Worm (Caenorhabditis elegans) whole organism, mixed stage, embryonic: ENCODE results near the gene oac-50.

Experiments used
- blmp-1 ChIP-seq: fragments of 150-350 bp; optimal IDR thresholded peaks from 2 replicates; lab custom pipeline; 2014; ENCODE audit warnings: missing biosample characterization, missing genetic modification characterization
- ces-1 ChIP-seq: fragments of 150-350 bp; optimal IDR thresholded peaks from 2 replicates; lab custom pipeline; 2014; ENCODE audit warnings: missing biosample characterization, missing genetic modification reagents, missing genetic modification characterization
- elt-1 ChIP-seq: sonication (generic microtip); optimal IDR thresholded peaks from 2 replicates; lab custom pipeline; 2017; ENCODE audit warnings: missing genetic modification characterization, mild to moderate bottlenecking, missing compliant biosample characterization, antibody characterized with exemption, moderate library complexity, borderline replicate concordance; ENCODE audit not compliant: insufficient read depth
- elt-3 ChIP-seq: fragments of 150-350 bp; optimal IDR thresholded peaks from 2 replicates; lab custom pipeline; 2014; ENCODE audit warnings: missing biosample characterization, missing genetic modification characterization
- ham-2 ChIP-seq: fragments of 200-800 bp; sonication (Bioruptor generic); optimal IDR thresholded peaks from 2 replicates; lab custom pipeline; 2018; ENCODE audit warnings: mild to moderate bottlenecking, missing genetic modification characterization, missing compliant biosample characterization
- mls-2 ChIP-seq: sonication (generic microtip); optimal IDR thresholded peaks from 2 replicates; lab custom pipeline; 2016; ENCODE audit warnings: mild to moderate bottlenecking, missing genetic modification characterization, moderate library complexity, missing compliant biosample characterization
- nhr-12 ChIP-seq: fragments of 150-350 bp; optimal IDR thresholded peaks from 2 replicates; lab custom pipeline; 2014; ENCODE audit warnings: missing biosample characterization, missing genetic modification characterization
- nhr-28 ChIP-seq: fragments of 150-350 bp; optimal IDR thresholded peaks from 2 replicates; lab custom pipeline; 2014; ENCODE audit warnings: missing biosample characterization, missing genetic modification characterization
- nhr-76 ChIP-seq: sonication (generic microtip); optimal IDR thresholded peaks from 2 replicates; lab custom pipeline; 2017; ENCODE audit warnings: missing biosample characterization, missing genetic modification characterization
- snpc-4 ChIP-seq: fragments of 150-350 bp; optimal IDR thresholded peaks from 2 replicates; lab custom pipeline; 2014; ENCODE audit warnings: missing biosample characterization, missing genetic modification characterization
- unc-39 ChIP-seq: fragments of 150-350 bp; optimal IDR thresholded peaks from 2 replicates; lab custom pipeline; 2014; ENCODE audit warnings: missing biosample characterization, missing genetic modification characterization
- unc-62 ChIP-seq: fragments of 150-350 bp; optimal IDR thresholded peaks from 2 replicates; lab custom pipeline; 2014; ENCODE audit warnings: missing biosample characterization, missing genetic modification reagents, missing genetic modification characterization

DNA sequence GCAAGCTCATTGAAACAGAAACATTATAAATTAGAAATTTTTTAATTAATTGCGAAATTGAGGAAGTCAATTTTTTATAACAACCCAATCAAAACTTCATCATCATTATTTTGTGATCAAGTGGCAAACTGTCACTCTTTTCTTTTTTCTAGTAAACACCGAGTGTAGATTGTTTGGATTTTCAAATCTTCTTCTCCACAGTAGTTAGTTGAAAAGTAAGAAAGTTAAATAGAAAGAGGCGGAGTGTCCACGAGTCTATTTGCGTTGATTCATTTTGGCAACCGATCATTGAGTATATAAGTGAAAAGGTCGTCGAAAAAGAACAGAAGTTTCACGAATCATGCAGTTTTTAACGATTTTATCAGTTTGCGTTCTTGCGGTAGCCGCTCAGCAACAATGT lies 35.9 kb upstream of the oac-50 start, which contains the start of gene pqn-31:
- no peak for TF ChIP-seq ham-2
- TF ChIP-seq blmp-1 (tag; lab: Kevin White, UChicago): no peak
- TF ChIP-seq mls-2 (tag; lab: Kevin White, UChicago): no peak
- TF ChIP-seq unc-39 (tag; lab: Kevin White, UChicago): no peak
- TF ChIP-seq nhr-28 (tag; lab: Kevin White, UChicago): no peak
- no peak for TF ChIP-seq ces-1 (GFP tag; lab: Kevin White, UChicago)
- TF ChIP-seq nhr-76 (tag; lab: Kevin White, UChicago): no peak
- no peak for TF ChIP-seq unc-62 (GFP tag; lab: Kevin White, UChicago)
- no peak for TF ChIP-seq elt-3 (tag; lab: Kevin White, UChicago)
- no peak for TF ChIP-seq elt-1 (tag; lab: Kevin White, UChicago)
- TF ChIP-seq nhr-12 (tag; lab: Kevin White, UChicago): no peak
- TF ChIP-seq snpc-4: no peak
